Worm (Caenorhabditis elegans): ENCODE results near the gene bath-24.

DNA sequence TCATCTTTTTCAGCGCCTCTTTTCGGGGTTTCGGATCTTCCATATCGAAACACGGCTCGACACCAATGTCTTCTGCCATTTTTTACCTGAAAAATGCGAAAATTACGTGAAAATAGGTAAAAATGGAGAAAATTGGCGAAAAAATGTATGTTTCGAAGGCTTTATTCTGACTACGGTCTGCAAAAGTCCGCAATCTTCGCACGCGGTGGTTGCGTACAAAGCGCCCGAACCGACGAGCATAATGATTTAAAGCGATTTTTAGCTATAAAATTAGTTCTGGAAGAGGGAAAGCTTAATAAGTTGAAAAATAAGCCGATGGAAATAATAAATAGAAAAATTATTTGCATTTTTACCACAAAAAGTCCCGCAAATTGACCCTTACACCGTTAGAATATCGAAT lies 13.6 kb upstream of the bath-24 start, which contains the start of gene F07E5.5:
- TF ChIP-seq ekl-4 (GFP tag; IDR thresholded peaks at IDR 0.05) (no peak), let-526 (GFP tag; IDR thresholded peaks at IDR 0.05) (no peak), nhr-120 (GFP tag; IDR thresholded peaks at IDR 0.05) (no peak), snpc-4 (GFP tag; optimal IDR thresholded peaks at IDR 0.05) (no peak), snpc-4 (tag; optimal IDR thresholded peaks at IDR 0.05) (no peak), ztf-18 (tag; optimal IDR thresholded peaks at IDR 0.05) (no peak), ccch-3 (GFP tag; optimal IDR thresholded peaks at IDR 0.05) (no peak), ceh-27 (GFP tag; optimal IDR thresholded peaks at IDR 0.05) (no peak), unc-62 (GFP tag; optimal IDR thresholded peaks at IDR 0.05) (no peak), ZK185.1 (tag; optimal IDR thresholded peaks at IDR 0.05; ENCODE audit: poor library complexity, severe bottlenecking) (no peak), dpl-1 (GFP tag; optimal IDR thresholded peaks at IDR 0.05) (no peak), ets-4 (GFP tag; optimal IDR thresholded peaks at IDR 0.05) (no peak), nfya-2 (GFP tag; IDR thresholded peaks at IDR 0.05) (no peak)

Data from whole organism, young adult.